Fruit fly (Drosophila melanogaster) whole organism, embryonic: ENCODE data around the gene dbf.

Source experiments
- CG10267 ChIP-seq: fragments of 200-800 bp; sonication (Bioruptor generic); optimal IDR thresholded peaks from 2 replicates; lab custom pipeline; 2018; ENCODE audit warnings: missing biosample characterization, mild to moderate bottlenecking, missing genetic modification characterization, moderate library complexity
- CG10321 ChIP-seq: fragments of 200-800 bp; sonication (Bioruptor generic); IDR thresholded peaks from 2 replicates; pipeline ENCODE4 v1.3.6; 2022; ENCODE audit warnings: missing biosample characterization, missing genetic modification characterization
- CG11723 ChIP-seq: fragments of 200-800 bp; sonication (Bioruptor generic); optimal IDR thresholded peaks from 2 replicates; lab custom pipeline; 2017; ENCODE audit warnings: missing biosample characterization, mild to moderate bottlenecking, missing genetic modification characterization
- CG12071 ChIP-seq: fragments of 200-800 bp; sonication (Bioruptor generic); optimal IDR thresholded peaks from 3 replicates; lab custom pipeline; 2018; ENCODE audit warnings: missing biosample characterization, mild to moderate bottlenecking, missing genetic modification characterization
- CG14441 ChIP-seq: fragments of 200-800 bp; sonication (Bioruptor generic); IDR thresholded peaks from 2 replicates; pipeline ENCODE4 v1.3.6; 2022; ENCODE audit warnings: missing biosample characterization, missing genetic modification characterization
- CG14667 ChIP-seq: fragments of 200-800 bp; sonication (Bioruptor generic); IDR thresholded peaks from 2 replicates; pipeline ENCODE4 v1.3.6; 2022; ENCODE audit warnings: missing biosample characterization, missing genetic modification characterization
- CG14860 ChIP-seq: fragments of 200-800 bp; sonication (Bioruptor generic); IDR thresholded peaks from 3 replicates; pipeline ENCODE4 v1.3.6; 2022; ENCODE audit warnings: missing biosample characterization, missing genetic modification characterization; ENCODE audit not compliant: partially characterized antibody
- CG17568 ChIP-seq: fragments of 200-800 bp; sonication (Bioruptor generic); optimal IDR thresholded peaks from 2 replicates; lab custom pipeline; 2018; ENCODE audit warnings: missing biosample characterization, mild to moderate bottlenecking, missing genetic modification characterization, moderate library complexity
- CG2120 ChIP-seq: fragments of 200-800 bp; sonication (Bioruptor generic); optimal IDR thresholded peaks from 3 replicates; lab custom pipeline; 2016; ENCODE audit warnings: missing biosample characterization, missing genetic modification characterization
- CG2129 ChIP-seq: fragments of 200-800 bp; sonication (Bioruptor generic); IDR thresholded peaks from 2 replicates; pipeline ENCODE4 v1.3.6; 2022; ENCODE audit warnings: missing biosample characterization, missing genetic modification characterization; ENCODE audit not compliant: partially characterized antibody
- CG2712 ChIP-seq: fragments of 200-800 bp; optimal IDR thresholded peaks from 3 replicates; lab custom pipeline; 2019; ENCODE audit warnings: missing biosample characterization, mild to moderate bottlenecking, missing genetic modification characterization, moderate library complexity
- CG30403 ChIP-seq: fragments of 200-800 bp; sonication (Bioruptor generic); optimal IDR thresholded peaks from 3 replicates; lab custom pipeline; 2016; ENCODE audit warnings: missing biosample characterization, missing genetic modification characterization
- CG34376 ChIP-seq: fragments of 200-800 bp; sonication (Bioruptor generic); optimal IDR thresholded peaks from 2 replicates; lab custom pipeline; 2018; ENCODE audit warnings: missing biosample characterization, mild to moderate bottlenecking, missing genetic modification characterization
- CG3847 ChIP-seq: fragments of 200-800 bp; sonication (Bioruptor generic); IDR thresholded peaks from 2 replicates; pipeline ENCODE4 v1.3.6; 2022; ENCODE audit warnings: missing biosample characterization, missing genetic modification characterization
- CG4730 ChIP-seq: fragments of 200-800 bp; sonication (Bioruptor generic); IDR thresholded peaks from 2 replicates; pipeline ENCODE4 v1.3.6; 2022; ENCODE audit warnings: missing biosample characterization, missing genetic modification characterization
- CG5245 ChIP-seq: fragments of 200-800 bp; sonication (Bioruptor generic); optimal IDR thresholded peaks from 3 replicates; lab custom pipeline; 2016; ENCODE audit warnings: missing biosample characterization, missing genetic modification characterization
- CG6683 ChIP-seq: fragments of 200-800 bp; sonication (Bioruptor generic); optimal IDR thresholded peaks from 2 replicates; lab custom pipeline; 2017; ENCODE audit warnings: missing biosample characterization, mild to moderate bottlenecking, missing genetic modification characterization, missing genetic modification reagents
- CG6854 ChIP-seq: fragments of 200-800 bp; sonication (Bioruptor generic); optimal IDR thresholded peaks from 3 replicates; lab custom pipeline; 2017; ENCODE audit warnings: missing biosample characterization, mild to moderate bottlenecking, missing genetic modification characterization
- CG7963 ChIP-seq: fragments of 200-800 bp; sonication (Bioruptor generic); IDR thresholded peaks from 3 replicates; pipeline ENCODE4 v1.3.6; 2022; ENCODE audit warnings: missing biosample characterization, missing genetic modification characterization; ENCODE audit not compliant: partially characterized antibody
- CG8924 ChIP-seq: fragments of 200-800 bp; optimal IDR thresholded peaks from 3 replicates; lab custom pipeline; 2019; ENCODE audit warnings: missing biosample characterization, mild to moderate bottlenecking, missing genetic modification characterization, moderate library complexity
- CG9437 ChIP-seq: fragments of 200-800 bp; sonication (Bioruptor generic); optimal IDR thresholded peaks from 2 replicates; lab custom pipeline; 2018; ENCODE audit warnings: missing biosample characterization, mild to moderate bottlenecking, missing genetic modification characterization
- CG9727 ChIP-seq: fragments of 200-800 bp; sonication (Bioruptor generic); optimal IDR thresholded peaks from 3 replicates; lab custom pipeline; 2017; ENCODE audit warnings: missing biosample characterization, mild to moderate bottlenecking, missing genetic modification characterization
- CrebB ChIP-seq: fragments of 200-800 bp; sonication (Bioruptor generic); optimal IDR thresholded peaks from 3 replicates; lab custom pipeline; 2018; ENCODE audit warnings: missing biosample characterization, mild to moderate bottlenecking, missing genetic modification characterization
- Dad ChIP-seq: fragments of 200-800 bp; sonication (Bioruptor generic); optimal IDR thresholded peaks from 3 replicates; lab custom pipeline; 2016; ENCODE audit warnings: missing biosample characterization, missing genetic modification characterization
- Dref ChIP-seq: fragments of 200-800 bp; sonication (Bioruptor generic); IDR thresholded peaks from 2 replicates; pipeline ENCODE4 v1.3.6; 2022; ENCODE audit warnings: missing biosample characterization, missing genetic modification characterization
- Ets97D ChIP-seq: fragments of 200-800 bp; sonication (Bioruptor generic); optimal IDR thresholded peaks from 3 replicates; lab custom pipeline; 2016; ENCODE audit warnings: missing biosample characterization, missing genetic modification characterization
- Fer3 ChIP-seq: fragments of 200-800 bp; sonication (Bioruptor generic); optimal IDR thresholded peaks from 2 replicates; lab custom pipeline; 2018; ENCODE audit warnings: missing biosample characterization, mild to moderate bottlenecking, missing genetic modification characterization, moderate library complexity
- Myb ChIP-seq: fragments of 200-800 bp; sonication (Bioruptor generic); optimal IDR thresholded peaks from 2 replicates; lab custom pipeline; 2016; ENCODE audit warnings: missing biosample characterization, missing genetic modification characterization
- NFAT ChIP-seq: fragments of 200-800 bp; sonication (Bioruptor generic); IDR thresholded peaks from 2 replicates; pipeline ENCODE4 v1.3.6; 2022; ENCODE audit warnings: missing biosample characterization, missing genetic modification characterization
- PHDP ChIP-seq: fragments of 200-800 bp; sonication (Bioruptor generic); optimal IDR thresholded peaks from 3 replicates; lab custom pipeline; 2018; ENCODE audit warnings: missing biosample characterization, mild to moderate bottlenecking, missing genetic modification characterization, moderate library complexity
- Sry-β ChIP-seq: fragments of 200-800 bp; sonication (Bioruptor generic); optimal IDR thresholded peaks from 2 replicates; lab custom pipeline; 2018; ENCODE audit warnings: missing biosample characterization, mild to moderate bottlenecking, missing genetic modification characterization, moderate library complexity
- Xrp1 ChIP-seq: fragments of 200-800 bp; sonication (Bioruptor generic); IDR thresholded peaks from 2 replicates; pipeline ENCODE4 v1.3.6; 2022; ENCODE audit warnings: missing biosample characterization, missing genetic modification characterization
- dan ChIP-seq: fragments of 200-800 bp; sonication (Bioruptor generic); IDR thresholded peaks from 2 replicates; pipeline ENCODE4 v1.3.6; 2022; ENCODE audit warnings: missing biosample characterization, missing genetic modification characterization
- dpn ChIP-seq, 2 experiments: fragments of 200-800 bp; sonication (Bioruptor generic); optimal IDR thresholded peaks; 3 replicates each; lab custom pipeline; 2016; ENCODE audit warnings: missing biosample characterization in 2 of 2, missing genetic modification characterization in 2 of 2
- eyg ChIP-seq: fragments of 200-800 bp; sonication (Bioruptor generic); optimal IDR thresholded peaks from 3 replicates; lab custom pipeline; 2016; ENCODE audit warnings: missing biosample characterization, missing genetic modification characterization
- fd3F ChIP-seq: fragments of 200-800 bp; sonication (Bioruptor generic); optimal IDR thresholded peaks from 2 replicates; lab custom pipeline; 2018; ENCODE audit warnings: missing biosample characterization, mild to moderate bottlenecking, missing genetic modification characterization, moderate library complexity
- gcm ChIP-seq: fragments of 200-800 bp; sonication (Bioruptor generic); optimal IDR thresholded peaks from 2 replicates; lab custom pipeline; 2019; ENCODE audit warnings: missing biosample characterization, mild to moderate bottlenecking, missing genetic modification characterization, moderate library complexity
- grn ChIP-seq: fragments of 200-800 bp; sonication (Bioruptor generic); optimal IDR thresholded peaks from 3 replicates; lab custom pipeline; 2017; ENCODE audit warnings: missing biosample characterization, missing genetic modification characterization
- hb ChIP-seq: fragments of 200-800 bp; sonication (Bioruptor generic); IDR thresholded peaks from 3 replicates; pipeline ENCODE4 v1.3.6; 2022; ENCODE audit warnings: missing biosample characterization, missing genetic modification characterization; ENCODE audit not compliant: partially characterized antibody
- her ChIP-seq: fragments of 200-800 bp; sonication (Bioruptor generic); optimal IDR thresholded peaks from 2 replicates; lab custom pipeline; 2016; ENCODE audit warnings: missing biosample characterization, missing genetic modification characterization
- hth ChIP-seq: fragments of >200 bp; optimal IDR thresholded peaks from 2 replicates; lab custom pipeline; 2017; ENCODE audit warnings: inconsistent platforms
- insv ChIP-seq, 2 experiments: fragments of 200-800 bp; sonication (Bioruptor generic); optimal IDR thresholded peaks; 3 replicates each; lab custom pipeline; 2016 to 2018; ENCODE audit warnings: missing biosample characterization in 2 of 2, missing genetic modification characterization in 2 of 2
- knrl ChIP-seq: fragments of 200-800 bp; sonication (Bioruptor generic); IDR thresholded peaks from 3 replicates; pipeline ENCODE4 v1.3.6; 2022; ENCODE audit warnings: missing biosample characterization, missing genetic modification characterization; ENCODE audit not compliant: partially characterized antibody
- phol ChIP-seq: fragments of 200-800 bp; sonication (Bioruptor generic); optimal IDR thresholded peaks from 3 replicates; lab custom pipeline; 2018; ENCODE audit warnings: missing biosample characterization, mild to moderate bottlenecking, missing genetic modification characterization, moderate library complexity
- pita ChIP-seq: fragments of 200-800 bp; sonication (Bioruptor generic); optimal IDR thresholded peaks from 2 replicates; lab custom pipeline; 2017; ENCODE audit warnings: missing biosample characterization, mild to moderate bottlenecking, missing genetic modification characterization
- sug ChIP-seq: fragments of 200-800 bp; optimal IDR thresholded peaks from 2 replicates; lab custom pipeline; 2019; ENCODE audit warnings: missing biosample characterization, mild to moderate bottlenecking, missing genetic modification characterization, moderate library complexity
- tna ChIP-seq: fragments of 200-800 bp; sonication (Bioruptor generic); IDR thresholded peaks from 2 replicates; pipeline ENCODE4 v1.3.6; 2022; ENCODE audit warnings: missing biosample characterization, missing genetic modification characterization; ENCODE audit not compliant: partially characterized antibody
- vfl ChIP-seq: fragments of 200-800 bp; sonication (Bioruptor generic); optimal IDR thresholded peaks from 2 replicates; lab custom pipeline; 2016; ENCODE audit warnings: missing biosample characterization, missing genetic modification characterization
- wor ChIP-seq: fragments of 200-800 bp; sonication (Bioruptor generic); IDR thresholded peaks from 2 replicates; pipeline ENCODE4 v1.3.6; 2022; ENCODE audit warnings: missing biosample characterization, missing genetic modification characterization

The dbf gene

dm6 chr2L:10676933-10677714 lies 25.7 kb downstream of the dbf start, which contains the start of gene CG17104 (continued):
- peak; percentile 51 for TF ChIP-seq CG30403 (GFP tag; lab: Kevin White, UChicago)
- no peak for TF ChIP-seq vfl (GFP tag; lab: Kevin White, UChicago)
- TF ChIP-seq dpn (GFP tag; optimal IDR thresholded peaks at IDR 0.05; lab: Kevin White, UChicago), result no peak
- no peak for TF ChIP-seq hth (lab: Kevin White, UChicago)
- no peak for TF ChIP-seq CG2712 (tag; lab: Kevin White, UChicago)
- TF ChIP-seq fd3F (GFP tag; lab: Kevin White, UChicago), result no peak
- no peak for TF ChIP-seq CG14860 (GFP tag; lab: Robert Waterston, UW)
- no peak for TF ChIP-seq knrl
- TF ChIP-seq her (GFP tag; lab: Kevin White, UChicago), result no peak
- no peak for TF ChIP-seq grn
- no peak for TF ChIP-seq Dref (GFP tag; lab: Robert Waterston, UW)
- no peak for TF ChIP-seq sug
- no peak for TF ChIP-seq Xrp1 (GFP tag; lab: Robert Waterston, UW)
- no peak for TF ChIP-seq gcm (GFP tag; lab: Kevin White, UChicago)
- no peak for TF ChIP-seq CG9437
- TF ChIP-seq CG6854 (GFP tag; lab: Kevin White, UChicago), result no peak
- no peak for TF ChIP-seq Ets97D
- TF ChIP-seq PHDP, result peak; percentile 53
- TF ChIP-seq CG9727, result no peak
- 0 out of 2 replicates have a peak, but pooled peaks have one; percentile 21 for TF ChIP-seq CG3847
- no peak for TF ChIP-seq Sry-β
- TF ChIP-seq CG7963 (GFP tag; lab: Robert Waterston, UW), result no peak
- no peak for TF ChIP-seq tna (GFP tag; lab: Robert Waterston, UW)
- TF ChIP-seq Myb (GFP tag; lab: Kevin White, UChicago), result no peak
- TF ChIP-seq eyg (GFP tag; lab: Kevin White, UChicago), result no peak
- TF ChIP-seq pita (GFP tag; lab: Kevin White, UChicago), result no peak
- TF ChIP-seq CG11723, result no peak
- no peak for TF ChIP-seq CG6683 (GFP tag; lab: Kevin White, UChicago)
- no peak for TF ChIP-seq CG34376 (GFP tag; lab: Kevin White, UChicago)
- peak; percentile 62 for TF ChIP-seq CG2120 (GFP tag; lab: Kevin White, UChicago)
- no peak for TF ChIP-seq dan (GFP tag; lab: Robert Waterston, UW)
- TF ChIP-seq CG10321 (GFP tag; lab: Robert Waterston, UW), result no peak
- peak; percentile 5 for TF ChIP-seq CG10267 (tag; lab: Kevin White, UChicago)
- peak; percentile 15; the same call in 1 of the 2 replicates for TF ChIP-seq NFAT (GFP tag; lab: Robert Waterston, UW)
- TF ChIP-seq hb, result no peak
- TF ChIP-seq Dad (GFP tag; lab: Kevin White, UChicago), result no peak
- TF ChIP-seq CrebB (tag; lab: Kevin White, UChicago), result no peak
- no peak for TF ChIP-seq CG4730 (GFP tag; lab: Robert Waterston, UW)
- peak; percentile 16 for TF ChIP-seq Fer3 (tag; lab: Kevin White, UChicago)
- TF ChIP-seq CG14667 (GFP tag; lab: Robert Waterston, UW), result no peak
- TF ChIP-seq CG8924, result peak; percentile 25
- no peak for TF ChIP-seq insv (GFP tag; optimal IDR thresholded peaks at IDR 0.05; lab: Kevin White, UChicago)
- no peak for TF ChIP-seq CG5245
- TF ChIP-seq CG14441 (GFP tag; lab: Robert Waterston, UW), result no peak
- TF ChIP-seq CG12071 (GFP tag; lab: Kevin White, UChicago), result no peak
- no peak for TF ChIP-seq CG2129 (GFP tag; lab: Robert Waterston, UW)
- TF ChIP-seq CG17568 (GFP tag; lab: Kevin White, UChicago), result no peak
- no peak for TF ChIP-seq phol (tag; lab: Kevin White, UChicago)
- TF ChIP-seq wor (GFP tag; lab: Robert Waterston, UW), result no peak
